Worm (Caenorhabditis elegans): Measurements from ENCODE around the gene col-83.

col-83 gene

DNA sequence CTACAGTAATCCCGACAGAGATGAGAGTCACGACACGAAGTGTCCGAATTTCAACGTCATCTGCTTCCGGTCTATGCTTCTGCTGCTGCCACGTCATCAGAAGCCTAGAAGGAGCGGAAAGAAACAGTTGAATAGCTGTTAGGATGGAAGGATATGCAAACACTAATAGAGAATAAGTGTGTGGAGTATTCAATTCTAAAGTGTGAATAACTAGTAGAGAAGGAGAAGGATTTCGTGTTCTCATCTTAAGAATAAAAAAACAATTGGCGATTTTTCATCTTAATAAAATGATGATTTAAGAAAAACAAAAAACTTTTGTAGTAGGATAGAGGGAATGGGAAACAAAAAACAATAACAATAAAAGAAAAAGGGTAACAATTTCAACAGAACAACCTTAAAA, at the start of gene col-83:
Gene col-83, minus strand, starts transcription at position 101 of the 400 bp plus-strand sequence.
- no peak for TF ChIP-seq ama-1 (optimal IDR thresholded peaks at IDR 0.05)
- no peak for TF ChIP-seq ets-7 (tag; optimal IDR thresholded peaks at IDR 0.05)
- TF ChIP-seq hmg-4 (GFP tag; optimal IDR thresholded peaks at IDR 0.05) = no peak
- no peak for TF ChIP-seq B0310.2 (tag; optimal IDR thresholded peaks at IDR 0.05)
- no peak for TF ChIP-seq tbx-37 (GFP tag; conservative IDR thresholded peaks at IDR 0.05)
- no peak for TF ChIP-seq ceh-13 (GFP tag; optimal IDR thresholded peaks at IDR 0.05)
- no peak for TF ChIP-seq flt-1 (GFP tag; IDR thresholded peaks at IDR 0.05)
- no peak for TF ChIP-seq scrt-1 (GFP tag; IDR thresholded peaks at IDR 0.05)
- no peak for TF ChIP-seq sea-1 (GFP tag; conservative IDR thresholded peaks at IDR 0.05)
- TF ChIP-seq F13C5.2 (tag; optimal IDR thresholded peaks at IDR 0.05) = no peak
- no peak for TF ChIP-seq hmbx-1 (tag; optimal IDR thresholded peaks at IDR 0.05)
- TF ChIP-seq tra-4 (tag; optimal IDR thresholded peaks at IDR 0.05) = no peak
- no peak for TF ChIP-seq aly-1 (tag; optimal IDR thresholded peaks at IDR 0.05)
- TF ChIP-seq ceh-36 (tag; optimal IDR thresholded peaks at IDR 0.05) = no peak
- no peak for TF ChIP-seq pes-1 (GFP tag; IDR thresholded peaks at IDR 0.05)
- TF ChIP-seq tbx-11 (GFP tag; IDR thresholded peaks at IDR 0.05) = no peak
- TF ChIP-seq hnd-1 (tag; optimal IDR thresholded peaks at IDR 0.05) = no peak

DNA sequence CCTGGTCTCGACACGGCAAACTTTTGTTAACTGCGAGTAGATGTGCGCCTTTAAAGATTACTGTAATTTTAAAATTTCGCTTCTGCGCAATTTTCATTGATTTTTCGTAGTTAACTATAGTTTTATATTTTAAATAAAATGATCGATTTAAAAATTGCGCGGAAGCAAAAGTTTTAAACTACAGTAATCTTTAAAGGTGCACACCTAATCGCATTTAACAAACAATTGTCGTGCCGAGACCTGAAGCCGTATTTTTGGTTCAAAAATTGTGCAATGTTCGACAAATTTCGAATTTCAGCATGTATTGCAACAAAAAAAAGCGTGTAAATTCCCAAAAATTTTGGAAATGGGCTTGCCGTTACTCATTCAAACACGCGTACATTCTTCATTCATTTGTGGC, 48.7 kb upstream of the col-83 start:
- TF ChIP-seq tbx-37 (GFP tag; conservative IDR thresholded peaks at IDR 0.05) (no peak), aly-1 (tag; optimal IDR thresholded peaks at IDR 0.05) (no peak), hnd-1 (tag; optimal IDR thresholded peaks at IDR 0.05) (no peak), F13C5.2 (tag; optimal IDR thresholded peaks at IDR 0.05) (no peak), scrt-1 (GFP tag; IDR thresholded peaks at IDR 0.05) (no peak), tra-4 (tag; optimal IDR thresholded peaks at IDR 0.05) (no peak), ama-1 (optimal IDR thresholded peaks at IDR 0.05) (no peak), sea-1 (GFP tag; conservative IDR thresholded peaks at IDR 0.05) (no peak), hmbx-1 (tag; optimal IDR thresholded peaks at IDR 0.05) (no peak), hmg-4 (GFP tag; optimal IDR thresholded peaks at IDR 0.05) (no peak)

DNA sequence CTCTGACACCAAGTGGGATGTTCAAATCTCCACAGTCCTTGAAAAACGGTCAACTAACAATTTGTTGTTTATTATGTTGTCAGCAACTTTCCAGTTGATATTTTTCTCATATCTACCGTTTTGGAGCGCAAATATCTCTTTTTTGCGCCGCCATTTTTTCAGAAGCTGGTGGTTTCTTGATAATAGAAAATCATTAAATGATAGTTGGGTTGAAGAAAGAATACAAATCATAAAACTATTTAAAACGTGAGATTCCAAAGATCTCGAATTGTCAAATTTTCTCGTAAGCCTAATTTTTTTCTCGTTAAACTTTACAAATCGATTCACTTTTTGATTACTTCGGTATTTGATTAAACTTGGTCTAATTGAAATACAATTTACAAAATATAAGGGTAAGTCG, 46.6 kb upstream of the col-83 start, which contains the start of gene rpl-42:
Gene rpl-42, plus strand, starts transcription at position 301 of the 400 bp plus-strand sequence.
- TF ChIP-seq hnd-1 (tag; optimal IDR thresholded peaks at IDR 0.05) = no peak
- no peak for TF ChIP-seq aly-1 (tag; optimal IDR thresholded peaks at IDR 0.05)
- TF ChIP-seq scrt-1 (GFP tag; IDR thresholded peaks at IDR 0.05) = no peak
- no peak for TF ChIP-seq ama-1 (optimal IDR thresholded peaks at IDR 0.05)
- no peak for TF ChIP-seq ets-7 (tag; optimal IDR thresholded peaks at IDR 0.05)
- TF ChIP-seq hmg-4 (GFP tag; optimal IDR thresholded peaks at IDR 0.05) = no peak
- no peak for TF ChIP-seq tbx-11 (GFP tag; IDR thresholded peaks at IDR 0.05)
- no peak for TF ChIP-seq pes-1 (GFP tag; IDR thresholded peaks at IDR 0.05)
- TF ChIP-seq tra-4 (tag; optimal IDR thresholded peaks at IDR 0.05) = no peak

DNA sequence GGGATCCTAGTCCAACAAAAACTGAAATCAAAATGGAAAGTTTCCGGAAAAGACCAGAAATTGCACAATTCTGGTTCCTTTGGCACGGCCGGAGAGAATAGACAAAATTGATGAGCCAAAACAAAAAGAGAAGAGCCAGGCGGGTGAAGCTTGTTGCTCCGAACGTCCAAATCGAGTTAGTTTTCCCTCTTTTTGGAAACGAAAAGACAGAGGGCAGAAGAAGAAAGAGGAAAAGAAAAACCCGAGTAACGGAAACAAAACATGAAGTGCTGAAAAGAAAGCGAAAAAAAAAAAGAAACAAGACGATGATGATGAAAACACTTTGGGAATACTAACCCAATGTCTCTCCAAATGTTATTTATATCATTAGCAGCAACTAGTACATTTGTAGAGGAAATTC, 45.8 kb upstream of the col-83 start:
- TF ChIP-seq ceh-36 (tag; optimal IDR thresholded peaks at IDR 0.05) = no peak

DNA sequence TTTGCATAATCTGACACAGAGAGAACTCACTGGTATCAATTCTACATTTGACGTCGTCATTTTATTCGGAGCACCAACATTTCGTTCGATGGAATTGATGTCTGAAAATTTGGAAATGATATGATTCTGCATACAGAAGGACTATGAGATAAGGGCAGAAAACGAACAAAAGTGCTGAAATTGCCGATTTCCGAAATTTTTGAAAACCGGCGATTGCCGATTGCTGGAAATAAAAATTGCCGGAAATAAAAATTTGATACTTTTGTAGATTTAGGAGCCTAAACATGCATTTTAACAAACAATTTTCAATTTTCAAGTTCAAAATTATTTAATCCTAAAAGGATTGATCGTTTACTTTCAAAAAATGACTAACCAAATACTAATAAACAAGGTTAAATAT, 43.6 kb upstream of the col-83 start, which contains the start of gene unc-53:
Gene unc-53, minus strand, starts transcription at position 101 of the 400 bp plus-strand sequence.
- TF ChIP-seq B0310.2 (tag; optimal IDR thresholded peaks at IDR 0.05) (no peak), pes-1 (GFP tag; IDR thresholded peaks at IDR 0.05) (no peak), sea-1 (GFP tag; conservative IDR thresholded peaks at IDR 0.05) (no peak), tbx-11 (GFP tag; IDR thresholded peaks at IDR 0.05) (no peak), ceh-13 (GFP tag; optimal IDR thresholded peaks at IDR 0.05) (no peak), tra-4 (tag; optimal IDR thresholded peaks at IDR 0.05) (no peak), ceh-36 (tag; optimal IDR thresholded peaks at IDR 0.05) (no peak), hmg-4 (GFP tag; optimal IDR thresholded peaks at IDR 0.05) (no peak), aly-1 (tag; optimal IDR thresholded peaks at IDR 0.05) (no peak), ama-1 (optimal IDR thresholded peaks at IDR 0.05) (no peak), scrt-1 (GFP tag; IDR thresholded peaks at IDR 0.05) (no peak), hnd-1 (tag; optimal IDR thresholded peaks at IDR 0.05) (no peak), tbx-37 (GFP tag; conservative IDR thresholded peaks at IDR 0.05) (no peak), F13C5.2 (tag; optimal IDR thresholded peaks at IDR 0.05) (no peak), ets-7 (tag; optimal IDR thresholded peaks at IDR 0.05) (no peak), hmbx-1 (tag; optimal IDR thresholded peaks at IDR 0.05) (no peak), flt-1 (GFP tag; IDR thresholded peaks at IDR 0.05) (no peak)

DNA sequence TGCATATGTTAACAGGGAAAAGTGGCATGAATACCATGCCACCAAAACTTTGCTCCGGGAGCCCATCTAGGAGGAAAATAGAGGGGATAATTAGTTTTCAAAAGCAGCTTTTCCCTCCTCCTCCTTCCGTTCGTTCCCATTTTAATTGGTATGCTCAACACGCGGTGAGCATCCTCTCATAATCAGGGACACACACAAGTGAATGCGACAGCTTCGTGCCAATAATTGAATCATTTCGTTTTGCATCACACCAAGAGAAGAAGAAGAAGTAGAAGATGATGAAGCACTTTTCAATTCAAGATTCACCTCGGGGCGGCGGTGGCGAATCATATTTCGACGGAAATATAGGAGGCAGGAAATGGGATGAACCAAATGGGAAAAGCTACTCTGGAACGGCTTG, 42.4 kb upstream of the col-83 start:
- no peak for TF ChIP-seq hmg-4 (GFP tag; optimal IDR thresholded peaks at IDR 0.05)
- 0 out of 2 replicates have a peak, but pooled peaks have one; percentile 18 for TF ChIP-seq scrt-1 (GFP tag; IDR thresholded peaks at IDR 0.05)
- TF ChIP-seq ama-1 (optimal IDR thresholded peaks at IDR 0.05) = no peak

DNA sequence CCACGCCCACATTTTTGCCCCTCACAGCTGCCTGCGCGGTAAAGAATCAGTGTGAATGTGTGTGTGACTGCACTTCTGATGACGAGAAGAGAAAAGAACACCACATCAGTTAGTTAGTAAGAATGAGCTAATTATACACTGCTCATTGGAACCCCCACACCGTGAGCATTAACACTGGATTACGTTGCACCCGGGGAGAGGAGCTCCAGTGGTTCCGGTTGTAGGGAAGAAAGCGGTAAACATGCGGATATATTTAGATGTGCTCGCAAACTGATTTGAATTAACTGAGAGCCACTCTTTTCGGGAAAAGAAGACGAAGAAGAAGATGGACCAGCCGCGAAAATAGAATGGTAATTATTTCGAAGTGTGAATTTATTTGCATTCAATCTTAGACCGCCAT, 41.0 kb upstream of the col-83 start:
- TF ChIP-seq ama-1 (optimal IDR thresholded peaks at IDR 0.05) (no peak), hnd-1 (tag; optimal IDR thresholded peaks at IDR 0.05) (no peak), hmg-4 (GFP tag; optimal IDR thresholded peaks at IDR 0.05) (no peak), sea-1 (GFP tag; conservative IDR thresholded peaks at IDR 0.05) (no peak), flt-1 (GFP tag; IDR thresholded peaks at IDR 0.05) (no peak), B0310.2 (tag; optimal IDR thresholded peaks at IDR 0.05) (no peak), ets-7 (tag; optimal IDR thresholded peaks at IDR 0.05) (no peak), ceh-36 (tag; optimal IDR thresholded peaks at IDR 0.05) (no peak), F13C5.2 (tag; optimal IDR thresholded peaks at IDR 0.05) (no peak), tra-4 (tag; optimal IDR thresholded peaks at IDR 0.05) (no peak), hmbx-1 (tag; optimal IDR thresholded peaks at IDR 0.05) (no peak)

DNA sequence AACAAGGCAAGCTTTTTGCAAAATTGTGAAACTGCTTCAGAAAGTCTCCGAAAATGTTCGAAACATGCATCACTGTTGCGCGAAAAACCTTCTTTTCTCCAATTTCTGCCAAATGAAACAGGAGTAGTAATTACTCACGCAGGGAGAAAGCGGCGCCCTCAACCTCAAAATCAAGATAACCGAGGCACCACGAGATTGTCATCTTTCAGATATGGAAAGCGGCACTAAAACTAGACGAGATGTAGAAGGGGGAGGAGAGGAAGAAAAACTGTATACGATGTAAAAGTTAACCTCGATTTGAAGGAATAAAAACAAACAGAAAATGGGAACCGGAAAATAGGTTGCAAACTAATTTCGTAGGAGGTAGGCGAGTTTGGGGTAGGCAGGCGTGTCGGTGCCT, 30.8 kb upstream of the col-83 start:
- TF ChIP-seq hmg-4 (GFP tag; optimal IDR thresholded peaks at IDR 0.05) = no peak
- TF ChIP-seq ceh-13 (GFP tag; optimal IDR thresholded peaks at IDR 0.05) = no peak
- TF ChIP-seq ceh-36 (tag; optimal IDR thresholded peaks at IDR 0.05) = no peak
